Fruit fly (Drosophila melanogaster) whole organism: Measurements from ENCODE around the gene CG7564.

Experiments
- CG8478 ChIP-seq: fragments of >200 bp; optimal IDR thresholded peaks from 2 replicates; lab custom pipeline; 2018; ENCODE audit warnings: inconsistent platforms
- Dll ChIP-seq: fragments of >200 bp; optimal IDR thresholded peaks from 2 replicates; lab custom pipeline; 2017
- EcR ChIP-seq, 2 experiments: fragments of >200 bp; optimal IDR thresholded peaks; 2 replicates each; lab custom pipeline; 2017; ENCODE audit warnings: missing biosample characterization in 2 of 2, missing genetic modification characterization in 2 of 2, missing genetic modification reagents in 2 of 2
- pan ChIP-seq: fragments of >200 bp; optimal IDR thresholded peaks from 2 replicates; lab custom pipeline; 2017
- psq ChIP-seq: fragments of >200 bp; optimal IDR thresholded peaks from 2 replicates; lab custom pipeline; 2017
- usp ChIP-seq: fragments of >200 bp; optimal IDR thresholded peaks from 2 replicates; lab custom pipeline; 2017; ENCODE audit warnings: missing biosample characterization, missing genetic modification characterization, mixed read lengths

Gene CG7564

DNA sequence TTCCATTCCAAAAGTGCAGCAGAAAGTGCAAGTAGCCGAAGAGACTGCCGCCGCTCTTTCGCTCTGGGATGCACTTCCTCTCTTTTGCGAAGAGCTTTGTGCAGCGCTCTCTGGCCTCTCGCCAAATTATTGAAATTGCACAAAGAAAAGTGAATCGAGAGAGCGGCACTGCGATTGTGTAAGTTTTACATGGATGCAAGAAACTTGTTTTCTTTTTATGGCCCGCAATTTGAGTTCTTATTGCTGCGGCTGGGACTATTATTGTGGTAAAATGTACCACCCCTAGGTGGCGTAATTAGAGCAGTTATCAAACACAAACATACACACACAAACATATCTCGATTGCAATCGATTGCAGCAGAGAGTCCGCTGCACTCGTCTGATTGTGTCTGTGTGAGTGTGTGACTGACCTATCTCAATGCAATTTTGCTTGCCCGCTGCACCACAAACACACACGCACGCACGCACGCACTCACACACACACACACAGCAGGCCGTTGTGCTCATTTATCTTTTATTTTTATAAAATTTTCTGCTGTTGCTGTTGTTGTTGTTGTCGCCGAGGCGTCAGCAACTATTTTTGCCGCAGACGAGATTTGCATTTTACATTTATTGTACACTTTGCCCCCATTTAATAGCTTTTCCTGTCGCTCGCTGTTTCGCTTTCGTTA is 13.6 kb upstream of the CG7564 start:
- TF ChIP-seq Dll (lab: Kevin White, UChicago): no peak
- TF ChIP-seq EcR (GFP tag; optimal IDR thresholded peaks at IDR 0.05; lab: Kevin White, UChicago): peak in 1 of 2 experiments; percentile 87

DNA sequence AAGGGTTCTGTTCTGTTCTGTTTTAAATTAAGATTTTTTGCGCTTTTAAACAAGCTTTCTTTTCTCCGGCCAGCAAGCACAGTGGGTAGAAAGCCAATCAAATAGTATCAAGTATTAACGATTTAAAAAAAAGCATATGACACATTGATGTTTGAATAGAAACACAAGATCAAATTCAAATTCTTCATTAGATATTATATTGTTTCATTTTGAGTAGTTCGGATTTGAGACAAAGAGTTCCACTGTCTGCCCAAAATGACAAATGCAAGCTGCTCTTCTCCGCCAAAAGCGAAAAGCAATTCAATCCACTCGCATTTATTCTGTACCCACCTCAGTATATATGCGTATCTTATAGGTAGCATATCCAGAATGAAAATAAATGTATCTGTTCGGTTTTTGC is 11.9 kb upstream of the CG7564 start:
- TF ChIP-seq Dll (lab: Kevin White, UChicago) (no peak), usp (GFP tag; lab: Kevin White, UChicago) (no peak), pan (lab: Kevin White, UChicago) (no peak), EcR (GFP tag; optimal IDR thresholded peaks at IDR 0.05; lab: Kevin White, UChicago) (no peak), psq (lab: Kevin White, UChicago) (no peak), CG8478 (lab: Kevin White, UChicago) (no peak)

DNA sequence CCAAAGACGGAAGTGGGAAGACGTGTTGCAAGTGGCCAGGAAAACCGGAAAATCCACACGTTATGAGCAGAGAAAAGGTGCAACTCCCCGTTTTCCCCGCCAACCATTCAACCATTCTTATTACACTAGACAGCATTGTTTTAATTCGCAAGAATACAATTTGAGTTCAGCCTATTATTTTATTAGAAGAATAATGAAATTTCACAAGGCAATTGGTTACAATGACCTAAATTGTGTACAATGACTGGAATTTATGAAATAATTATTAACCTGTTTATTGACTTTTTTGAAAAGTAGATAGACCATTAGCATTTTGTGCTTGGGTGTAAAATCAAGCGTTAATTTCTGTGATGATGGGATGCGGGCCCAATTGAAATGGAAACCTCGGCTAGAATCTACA is 9.6 kb upstream of the CG7564 start:
- no peak for TF ChIP-seq EcR (GFP tag; optimal IDR thresholded peaks at IDR 0.05; lab: Kevin White, UChicago)
- TF ChIP-seq CG8478 (lab: Kevin White, UChicago): no peak
- TF ChIP-seq Dll (lab: Kevin White, UChicago): no peak
- TF ChIP-seq pan (lab: Kevin White, UChicago): no peak
- no peak for TF ChIP-seq psq (lab: Kevin White, UChicago)
- no peak for TF ChIP-seq usp (GFP tag; lab: Kevin White, UChicago)

DNA sequence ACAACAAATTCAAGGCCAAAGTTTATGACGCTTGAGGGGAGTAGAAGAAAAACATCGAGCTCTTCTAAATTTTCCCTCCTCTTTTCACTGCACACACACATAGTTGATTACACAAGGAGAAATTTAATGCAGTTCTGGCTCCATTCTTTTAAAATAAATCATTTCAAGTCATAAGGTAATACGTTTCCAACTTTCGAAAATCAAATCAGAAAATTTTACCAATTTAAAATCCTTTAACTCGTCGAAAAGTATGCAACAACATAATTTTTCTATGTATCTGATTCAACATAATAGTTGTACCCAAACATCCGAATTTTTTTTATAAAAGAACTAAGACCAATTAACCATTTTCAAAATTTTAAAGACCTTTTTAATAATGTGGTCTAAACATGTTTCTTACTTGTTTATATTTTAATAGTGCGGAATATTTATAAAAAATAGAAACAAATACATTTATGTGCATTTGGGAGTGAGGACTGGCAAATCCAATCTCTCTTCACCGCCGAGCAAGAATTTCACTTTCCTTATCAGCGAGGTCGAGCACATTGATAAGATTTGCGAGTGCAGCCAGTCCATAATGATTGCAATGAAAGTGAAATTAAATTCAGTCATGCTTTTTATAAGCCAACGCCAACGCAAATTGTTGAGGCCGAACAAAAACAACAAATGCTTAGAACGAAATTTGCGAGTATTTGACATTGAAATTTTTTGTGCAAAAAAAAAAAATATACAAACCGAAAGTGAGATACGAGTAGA is 7.9 kb upstream of the CG7564 start:
- TF ChIP-seq CG8478 (lab: Kevin White, UChicago) (no peak), EcR (GFP tag; optimal IDR thresholded peaks at IDR 0.05; lab: Kevin White, UChicago) (no peak), Dll (lab: Kevin White, UChicago) (no peak), pan (lab: Kevin White, UChicago) (no peak), psq (lab: Kevin White, UChicago) (no peak), usp (GFP tag; lab: Kevin White, UChicago) (no peak)

DNA sequence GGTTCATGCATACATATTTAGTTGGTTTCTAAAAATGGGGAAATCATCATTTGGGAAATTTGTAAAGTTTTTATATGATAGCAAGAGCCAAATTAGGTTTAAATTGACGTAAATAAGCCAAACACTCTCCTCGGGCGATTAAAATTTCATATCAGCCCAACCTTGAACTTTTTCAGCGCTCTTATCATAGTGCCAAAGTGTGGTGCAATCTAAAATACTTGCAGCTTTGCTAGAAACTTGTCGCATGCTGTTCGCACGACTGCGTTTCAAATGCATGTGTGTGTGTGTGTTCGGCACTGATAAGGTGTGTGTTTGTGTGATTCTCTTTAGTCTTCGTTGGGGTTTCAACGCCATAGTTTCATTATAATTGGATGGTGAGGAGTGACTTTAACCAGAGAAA is 7.3 kb upstream of the CG7564 start:
- TF ChIP-seq psq (lab: Kevin White, UChicago) (no peak), pan (lab: Kevin White, UChicago) (no peak), Dll (lab: Kevin White, UChicago) (no peak), CG8478 (lab: Kevin White, UChicago) (no peak), usp (GFP tag; lab: Kevin White, UChicago) (no peak), EcR (GFP tag; optimal IDR thresholded peaks at IDR 0.05; lab: Kevin White, UChicago) (no peak)

DNA sequence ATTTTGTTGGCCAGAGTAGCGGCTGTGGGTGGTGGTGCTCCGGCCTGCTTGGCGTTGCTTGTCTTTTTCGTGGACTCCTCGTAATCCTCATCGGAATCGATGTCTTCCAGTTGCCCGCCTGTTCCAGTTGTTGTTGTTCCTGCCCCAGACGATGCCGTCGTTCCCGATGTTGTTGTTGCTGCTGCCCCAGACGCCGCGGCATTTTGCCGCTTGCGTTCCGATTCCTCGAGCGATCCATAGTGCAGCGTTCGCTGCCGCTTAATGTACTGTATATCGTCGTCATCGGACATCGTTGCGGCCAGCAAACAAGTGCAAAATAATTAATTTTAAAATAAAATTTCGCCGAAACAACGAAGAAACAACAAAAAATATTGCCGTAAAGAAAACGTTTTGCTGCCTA is 606 bp upstream of the CG7564 start:
- TF ChIP-seq EcR (GFP tag; optimal IDR thresholded peaks at IDR 0.05; lab: Kevin White, UChicago): no peak
- TF ChIP-seq psq (lab: Kevin White, UChicago): no peak
- no peak for TF ChIP-seq pan (lab: Kevin White, UChicago)
- TF ChIP-seq Dll (lab: Kevin White, UChicago): no peak
- TF ChIP-seq CG8478 (lab: Kevin White, UChicago): no peak
- TF ChIP-seq usp (GFP tag; lab: Kevin White, UChicago): no peak

DNA sequence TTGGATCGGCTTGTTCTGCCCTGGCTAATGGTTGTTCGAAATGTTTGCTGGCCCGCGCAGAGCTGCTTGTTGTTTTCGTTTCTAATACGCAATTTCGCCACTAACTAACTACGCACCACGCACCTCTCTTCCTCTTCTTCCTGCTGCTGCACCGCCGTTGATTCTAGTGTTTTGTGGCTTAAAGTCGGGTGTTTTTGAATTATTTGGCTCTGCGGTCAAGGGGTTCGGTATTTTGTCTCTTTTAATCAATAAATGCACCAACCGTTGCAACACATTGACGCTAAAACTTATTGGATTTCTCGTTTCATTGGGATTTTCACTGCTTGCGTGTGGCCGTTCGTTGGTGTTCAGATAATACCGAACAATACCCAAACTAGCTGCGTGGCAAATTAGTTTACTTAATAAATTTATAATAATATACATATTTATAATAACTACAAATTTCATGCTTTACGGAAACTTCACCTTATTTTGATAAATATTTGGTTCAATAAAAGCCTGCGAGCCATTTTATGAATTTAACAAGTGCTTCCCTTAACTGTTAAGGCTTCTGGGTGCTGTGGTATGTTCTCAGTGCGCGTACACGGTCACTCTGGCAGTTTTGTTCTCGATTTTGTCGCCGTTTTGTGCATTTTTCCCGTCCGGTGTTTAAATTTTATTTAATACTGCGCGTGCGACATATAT is 15.6 kb downstream of the CG7564 start, which contains the start of the genes Edc3 and Nedd4:
Gene Edc3, minus strand, starts transcription at position 351 of the 684 bp plus-strand sequence.
Gene Nedd4, plus strand, starts transcription at position 571 of the 684 bp plus-strand sequence.
- no peak for TF ChIP-seq psq (lab: Kevin White, UChicago)

DNA sequence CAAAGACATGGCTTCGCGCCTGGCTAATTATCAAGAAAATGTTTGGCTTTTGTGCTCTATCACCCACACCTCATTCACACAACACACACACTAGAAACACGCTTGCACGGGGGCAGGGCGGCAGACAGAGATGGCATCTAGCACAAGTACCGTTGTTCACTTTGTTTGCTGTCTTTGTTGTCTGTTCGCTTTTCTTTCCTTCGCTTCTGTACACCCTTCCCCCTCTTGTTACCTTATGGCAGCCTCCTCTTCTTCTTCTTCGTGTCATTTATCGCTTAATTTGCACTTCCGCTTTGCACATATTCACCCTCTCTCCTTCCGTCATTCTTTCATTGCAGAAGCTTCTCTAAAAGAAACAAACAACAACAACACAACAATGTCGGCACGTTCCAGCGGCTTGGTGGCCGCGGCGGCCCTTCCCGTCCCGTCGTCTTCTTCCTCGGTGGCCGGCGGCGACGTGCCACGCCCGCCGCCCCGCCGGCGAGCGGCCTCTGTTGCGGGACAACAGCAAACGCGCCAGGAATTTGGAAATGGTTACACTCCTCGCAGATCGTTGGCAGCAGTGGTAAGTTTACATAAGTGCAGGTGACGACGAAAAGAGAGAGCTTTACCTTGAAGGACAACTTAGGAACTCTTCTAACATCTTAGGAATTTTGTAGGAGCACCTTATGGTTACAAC is 16.5 kb downstream of the CG7564 start:
- TF ChIP-seq psq (lab: Kevin White, UChicago) (no peak), EcR (GFP tag; optimal IDR thresholded peaks at IDR 0.05; lab: Kevin White, UChicago) (no peak), pan (lab: Kevin White, UChicago) (no peak), CG8478 (lab: Kevin White, UChicago) (no peak), usp (GFP tag; lab: Kevin White, UChicago) (no peak), Dll (lab: Kevin White, UChicago) (no peak)

DNA sequence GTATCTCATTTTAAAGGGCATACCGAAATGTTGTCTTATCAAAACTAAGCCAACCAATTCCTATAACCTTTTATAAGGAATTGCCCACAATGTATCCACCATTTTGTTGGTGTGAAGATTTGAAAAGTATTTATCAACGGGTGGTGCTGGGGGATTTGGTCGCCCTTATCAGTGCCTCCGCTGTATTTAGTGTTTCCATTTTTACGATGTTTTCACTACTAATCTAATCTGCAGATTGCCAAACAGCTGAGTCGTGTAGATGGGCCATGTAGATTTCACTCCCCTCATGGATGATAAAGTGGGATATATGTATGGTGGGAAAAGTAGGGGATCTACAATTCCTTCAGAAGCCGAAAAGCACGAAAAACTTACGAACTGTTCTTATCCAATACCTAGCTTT is 17.3 kb downstream of the CG7564 start:
- no peak for TF ChIP-seq EcR (GFP tag; optimal IDR thresholded peaks at IDR 0.05; lab: Kevin White, UChicago)
- TF ChIP-seq pan (lab: Kevin White, UChicago): no peak
- TF ChIP-seq psq (lab: Kevin White, UChicago): no peak
- TF ChIP-seq CG8478 (lab: Kevin White, UChicago): no peak
- no peak for TF ChIP-seq usp (GFP tag; lab: Kevin White, UChicago)
- TF ChIP-seq Dll (lab: Kevin White, UChicago): no peak

DNA sequence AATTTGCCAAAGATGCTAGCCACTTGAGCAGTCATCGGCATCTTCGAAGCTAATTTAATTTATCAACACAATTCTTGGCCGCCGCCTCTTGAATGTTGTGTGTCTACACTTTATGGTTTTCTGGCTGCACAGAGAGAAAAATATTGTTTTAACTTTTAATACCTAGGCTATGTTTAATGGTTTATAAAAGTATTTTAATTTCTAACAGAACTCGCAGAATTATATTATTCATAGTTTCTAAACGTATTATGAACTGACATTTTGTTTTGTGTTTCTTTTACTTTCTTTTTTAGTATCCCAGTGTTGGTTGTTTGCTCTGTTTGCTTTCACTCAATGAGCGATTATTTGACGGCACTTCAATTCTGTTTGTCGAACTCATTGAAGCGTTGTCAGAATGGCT is 18.1 kb downstream of the CG7564 start:
- TF ChIP-seq usp (GFP tag; lab: Kevin White, UChicago): no peak
- TF ChIP-seq EcR (GFP tag; optimal IDR thresholded peaks at IDR 0.05; lab: Kevin White, UChicago): no peak
- no peak for TF ChIP-seq Dll (lab: Kevin White, UChicago)
- no peak for TF ChIP-seq psq (lab: Kevin White, UChicago)
- TF ChIP-seq pan (lab: Kevin White, UChicago): no peak
- no peak for TF ChIP-seq CG8478 (lab: Kevin White, UChicago)
